Fruit fly (Drosophila melanogaster) whole organism, embryonic: ENCODE measurements around the gene CG42404.

Source experiments
- Aef1 ChIP-seq: fragments of 200-800 bp; sonication (Bioruptor generic); IDR thresholded peaks from 3 replicates; pipeline ENCODE4 v1.3.6; 2022; ENCODE audit warnings: missing biosample characterization, missing genetic modification characterization
- C15 ChIP-seq: fragments of 200-800 bp; sonication (Bioruptor generic); IDR thresholded peaks from 3 replicates; pipeline ENCODE4 v1.3.6; 2022; ENCODE audit warnings: missing biosample characterization, missing genetic modification characterization
- CG10431 ChIP-seq: fragments of 200-800 bp; sonication (Bioruptor generic); optimal IDR thresholded peaks from 3 replicates; lab custom pipeline; 2018; ENCODE audit warnings: missing biosample characterization, mild to moderate bottlenecking, missing genetic modification characterization
- CG12942 ChIP-seq: fragments of 200-800 bp; sonication (Bioruptor generic); optimal IDR thresholded peaks from 3 replicates; lab custom pipeline; 2016; ENCODE audit warnings: missing biosample characterization, missing genetic modification characterization
- CG15269 ChIP-seq: fragments of 200-800 bp; sonication (Bioruptor generic); optimal IDR thresholded peaks from 2 replicates; lab custom pipeline; 2018; ENCODE audit warnings: missing biosample characterization, mild to moderate bottlenecking, missing genetic modification characterization, moderate library complexity
- CG15601 ChIP-seq: fragments of 200-800 bp; sonication (Bioruptor generic); optimal IDR thresholded peaks from 3 replicates; lab custom pipeline; 2019; ENCODE audit warnings: missing biosample characterization, mild to moderate bottlenecking, missing genetic modification characterization, moderate library complexity
- CG16779 ChIP-seq: fragments of 200-800 bp; sonication (Bioruptor generic); IDR thresholded peaks from 2 replicates; pipeline ENCODE4 v1.3.6; 2022; ENCODE audit warnings: missing biosample characterization, missing genetic modification characterization
- CG17359 ChIP-seq: fragments of 200-800 bp; sonication (Bioruptor generic); optimal IDR thresholded peaks from 3 replicates; lab custom pipeline; 2018; ENCODE audit warnings: missing biosample characterization, mild to moderate bottlenecking, missing genetic modification characterization, moderate library complexity
- CG17802 ChIP-seq: fragments of 200-800 bp; sonication (Bioruptor generic); optimal IDR thresholded peaks from 2 replicates; lab custom pipeline; 2018; ENCODE audit warnings: missing biosample characterization, mild to moderate bottlenecking, missing genetic modification characterization, moderate library complexity
- CG18262 ChIP-seq: fragments of 200-800 bp; optimal IDR thresholded peaks from 3 replicates; lab custom pipeline; 2019; ENCODE audit warnings: missing biosample characterization, mild to moderate bottlenecking, missing genetic modification characterization, moderate library complexity
- CG18764 ChIP-seq: fragments of 200-800 bp; sonication (Bioruptor generic); optimal IDR thresholded peaks from 3 replicates; lab custom pipeline; 2016; ENCODE audit warnings: missing biosample characterization, missing genetic modification characterization
- CG6254 ChIP-seq: fragments of 200-800 bp; sonication (Bioruptor generic); optimal IDR thresholded peaks from 3 replicates; lab custom pipeline; 2017; ENCODE audit warnings: mild to moderate bottlenecking, missing biosample characterization, missing genetic modification reagents, missing genetic modification characterization
- CG6683 ChIP-seq: fragments of 200-800 bp; sonication (Bioruptor generic); optimal IDR thresholded peaks from 2 replicates; lab custom pipeline; 2017; ENCODE audit warnings: missing biosample characterization, mild to moderate bottlenecking, missing genetic modification characterization, missing genetic modification reagents
- CG6813 ChIP-seq: fragments of 200-800 bp; sonication (Bioruptor generic); optimal IDR thresholded peaks from 2 replicates; lab custom pipeline; 2017; ENCODE audit warnings: missing biosample characterization, missing genetic modification characterization, mild to moderate bottlenecking, moderate library complexity, missing genetic modification reagents
- CG7963 ChIP-seq: fragments of 200-800 bp; sonication (Bioruptor generic); IDR thresholded peaks from 3 replicates; pipeline ENCODE4 v1.3.6; 2022; ENCODE audit warnings: missing biosample characterization, missing genetic modification characterization; ENCODE audit not compliant: partially characterized antibody
- CG8089 ChIP-seq: fragments of 200-800 bp; sonication (Bioruptor generic); optimal IDR thresholded peaks from 3 replicates; lab custom pipeline; 2016; ENCODE audit warnings: missing biosample characterization, missing genetic modification characterization
- CG8290 ChIP-seq, 3 experiments: fragments of 200-800 bp; sonication (Bioruptor generic); optimal IDR thresholded peaks; 2 replicates each; lab custom pipeline; 2016 to 2019; ENCODE audit warnings: missing biosample characterization in 3 of 3, missing genetic modification characterization in 3 of 3, mild to moderate bottlenecking in 2 of 3, moderate library complexity in 1 of 3
- CG9932 ChIP-seq: fragments of 200-800 bp; sonication (Bioruptor generic); IDR thresholded peaks from 2 replicates; pipeline ENCODE4 v1.3.6; 2022; ENCODE audit warnings: missing biosample characterization, missing genetic modification characterization
- D19B ChIP-seq: fragments of 200-800 bp; sonication (Bioruptor generic); optimal IDR thresholded peaks from 2 replicates; lab custom pipeline; 2017; ENCODE audit warnings: missing biosample characterization, mild to moderate bottlenecking, missing genetic modification characterization
- Deaf1 ChIP-seq: fragments of 200-800 bp; optimal IDR thresholded peaks from 3 replicates; lab custom pipeline; 2019; ENCODE audit warnings: missing biosample characterization, mild to moderate bottlenecking, missing genetic modification characterization, moderate library complexity
- Dek ChIP-seq: fragments of 200-800 bp; sonication (Bioruptor generic); optimal IDR thresholded peaks from 3 replicates; lab custom pipeline; 2019; ENCODE audit warnings: missing biosample characterization, mild to moderate bottlenecking, missing genetic modification characterization, moderate library complexity
- Dip3 ChIP-seq: fragments of 200-800 bp; sonication (Bioruptor generic); optimal IDR thresholded peaks from 3 replicates; lab custom pipeline; 2016; ENCODE audit warnings: missing biosample characterization, missing genetic modification characterization
- Drgx ChIP-seq: fragments of 200-800 bp; sonication (Bioruptor generic); IDR thresholded peaks from 2 replicates; pipeline ENCODE4 v1.3.6; 2022; ENCODE audit warnings: missing biosample characterization, missing genetic modification characterization
- Fer1 ChIP-seq: fragments of 200-800 bp; sonication (Bioruptor generic); optimal IDR thresholded peaks from 2 replicates; lab custom pipeline; 2017; ENCODE audit warnings: missing biosample characterization, mild to moderate bottlenecking, missing genetic modification characterization
- HLH3B ChIP-seq: fragments of 200-800 bp; sonication (Bioruptor generic); IDR thresholded peaks from 2 replicates; pipeline ENCODE4 v1.3.6; 2022; ENCODE audit warnings: missing biosample characterization, missing genetic modification characterization
- Myb ChIP-seq: fragments of 200-800 bp; sonication (Bioruptor generic); optimal IDR thresholded peaks from 2 replicates; lab custom pipeline; 2016; ENCODE audit warnings: missing biosample characterization, missing genetic modification characterization
- NC2β ChIP-seq: fragments of 200-800 bp; sonication (Bioruptor generic); optimal IDR thresholded peaks from 2 replicates; lab custom pipeline; 2016; ENCODE audit warnings: missing biosample characterization, missing genetic modification characterization
- NFAT ChIP-seq: fragments of 200-800 bp; sonication (Bioruptor generic); IDR thresholded peaks from 2 replicates; pipeline ENCODE4 v1.3.6; 2022; ENCODE audit warnings: missing biosample characterization, missing genetic modification characterization
- Usf ChIP-seq: fragments of 200-800 bp; sonication (Bioruptor generic); optimal IDR thresholded peaks from 2 replicates; lab custom pipeline; 2017; ENCODE audit warnings: missing genotype, missing biosample characterization, missing genetic modification characterization
- aop ChIP-seq: fragments of 200-800 bp; sonication (Bioruptor generic); IDR thresholded peaks from 2 replicates; pipeline ENCODE4 v1.3.6; 2022; ENCODE audit warnings: missing biosample characterization, missing genetic modification characterization
- ash1 ChIP-seq: fragments of 200-800 bp; sonication (Bioruptor generic); optimal IDR thresholded peaks from 2 replicates; lab custom pipeline; 2018; ENCODE audit warnings: missing biosample characterization, mild to moderate bottlenecking, missing genetic modification characterization
- az2 ChIP-seq: fragments of 200-800 bp; sonication (Bioruptor generic); optimal IDR thresholded peaks from 3 replicates; lab custom pipeline; 2016; ENCODE audit warnings: missing biosample characterization, missing genetic modification characterization
- caup ChIP-seq: fragments of 200-800 bp; sonication (Bioruptor generic); optimal IDR thresholded peaks from 3 replicates; lab custom pipeline; 2017; ENCODE audit warnings: missing biosample characterization, mild to moderate bottlenecking, missing genetic modification characterization, moderate library complexity; ENCODE audit not compliant: severe bottlenecking
- ci ChIP-seq: fragments of 200-800 bp; sonication (Bioruptor generic); IDR thresholded peaks from 3 replicates; pipeline ENCODE4 v1.3.6; 2022; ENCODE audit warnings: missing biosample characterization, missing genetic modification characterization
- danr ChIP-seq: fragments of 200-800 bp; sonication (Bioruptor generic); IDR thresholded peaks from 2 replicates; pipeline ENCODE4 v1.3.6; 2022; ENCODE audit warnings: missing biosample characterization, missing genetic modification characterization
- dati ChIP-seq: fragments of 200-800 bp; sonication (Bioruptor generic); IDR thresholded peaks from 2 replicates; pipeline ENCODE4 v1.3.6; 2022; ENCODE audit warnings: missing biosample characterization, missing genetic modification characterization
- disco-r ChIP-seq: fragments of 200-800 bp; sonication (Bioruptor generic); optimal IDR thresholded peaks from 2 replicates; lab custom pipeline; 2016; ENCODE audit warnings: missing biosample characterization, missing genetic modification characterization
- grn ChIP-seq: fragments of 200-800 bp; sonication (Bioruptor generic); optimal IDR thresholded peaks from 3 replicates; lab custom pipeline; 2017; ENCODE audit warnings: missing biosample characterization, missing genetic modification characterization
- jing ChIP-seq: fragments of 200-800 bp; sonication (Bioruptor generic); optimal IDR thresholded peaks from 2 replicates; lab custom pipeline; 2018; ENCODE audit warnings: missing biosample characterization, mild to moderate bottlenecking, missing genetic modification characterization
- lab ChIP-seq: fragments of 200-800 bp; sonication (Bioruptor generic); optimal IDR thresholded peaks from 3 replicates; lab custom pipeline; 2017; ENCODE audit warnings: missing biosample characterization, missing genetic modification characterization, mild to moderate bottlenecking, moderate library complexity, missing genetic modification reagents
- org-1 ChIP-seq: fragments of 200-800 bp; sonication (Bioruptor generic); optimal IDR thresholded peaks from 2 replicates; lab custom pipeline; 2017; ENCODE audit warnings: missing biosample characterization, missing genetic modification characterization
- tgo ChIP-seq: fragments of 200-800 bp; sonication (Bioruptor generic); IDR thresholded peaks from 3 replicates; pipeline ENCODE4 v1.3.6; 2022; ENCODE audit warnings: missing biosample characterization, missing genetic modification characterization
- tx ChIP-seq: fragments of 200-800 bp; sonication (Bioruptor generic); optimal IDR thresholded peaks from 2 replicates; lab custom pipeline; 2016; ENCODE audit warnings: missing biosample characterization, missing genetic modification characterization
- unpg ChIP-seq: fragments of 200-800 bp; sonication (Bioruptor generic); optimal IDR thresholded peaks from 3 replicates; lab custom pipeline; 2018; ENCODE audit warnings: missing biosample characterization, mild to moderate bottlenecking, missing genetic modification characterization, moderate library complexity
- usp ChIP-seq: fragments of >200 bp; optimal IDR thresholded peaks from 2 replicates; lab custom pipeline; 2017; ENCODE audit warnings: missing biosample characterization, missing genetic modification characterization
- wek ChIP-seq: fragments of 200-800 bp; sonication (Bioruptor generic); optimal IDR thresholded peaks from 3 replicates; lab custom pipeline; 2018; ENCODE audit warnings: missing biosample characterization, mild to moderate bottlenecking, missing genetic modification characterization, moderate library complexity
- zfh2 ChIP-seq: fragments of 200-800 bp; sonication (Bioruptor generic); optimal IDR thresholded peaks from 2 replicates; lab custom pipeline; 2016; ENCODE audit warnings: missing biosample characterization, missing genetic modification characterization

CG42404 gene

dm6 chr3R:15292241-15293004, 42.5 kb downstream of the CG42404 start (continued):
- no peak for TF ChIP-seq CG12942 (GFP tag; lab: Kevin White, UChicago)
- no peak for TF ChIP-seq CG18764
- no peak for TF ChIP-seq tgo (GFP tag; lab: Robert Waterston, UW)
- TF ChIP-seq disco-r (GFP tag; lab: Kevin White, UChicago): peak; percentile 49
- no peak for TF ChIP-seq wek (GFP tag; lab: Kevin White, UChicago)
- TF ChIP-seq caup (GFP tag; lab: Kevin White, UChicago): no peak
- TF ChIP-seq Aef1: no peak
- TF ChIP-seq Dip3 (GFP tag; lab: Kevin White, UChicago): no peak
- peak; percentile 44 for TF ChIP-seq unpg (GFP tag; lab: Kevin White, UChicago)
- TF ChIP-seq CG6683: no peak
- TF ChIP-seq CG8290 (GFP tag; optimal IDR thresholded peaks at IDR 0.05; lab: Kevin White, UChicago): no peak
- TF ChIP-seq CG8290 (tag; optimal IDR thresholded peaks at IDR 0.05; lab: Kevin White, UChicago): peak in 1 of 2 experiments; percentile 53
- TF ChIP-seq Myb: peak; percentile 19
- no peak for TF ChIP-seq ash1 (GFP tag; lab: Kevin White, UChicago)
- no peak for TF ChIP-seq HLH3B (GFP tag; lab: Robert Waterston, UW)
- TF ChIP-seq CG8089 (GFP tag; lab: Kevin White, UChicago): no peak
- TF ChIP-seq C15 (GFP tag; lab: Robert Waterston, UW): no peak
- TF ChIP-seq, all 482 proteins: peak for 72

- peak; percentile 32 for TF ChIP-seq zfh2 (GFP tag; lab: Kevin White, UChicago)
- TF ChIP-seq usp: no peak
- TF ChIP-seq org-1 (GFP tag; lab: Kevin White, UChicago): no peak
- TF ChIP-seq jing (GFP tag; lab: Kevin White, UChicago): no peak
- peak; percentile 1 for TF ChIP-seq CG15269
- TF ChIP-seq Deaf1: no peak
- TF ChIP-seq CG9932 (GFP tag; lab: Robert Waterston, UW): no peak
- no peak for TF ChIP-seq CG16779 (GFP tag; lab: Robert Waterston, UW)
- TF ChIP-seq CG17359 (tag; lab: Kevin White, UChicago): peak; percentile 41
- no peak for TF ChIP-seq Usf (GFP tag; lab: Kevin White, UChicago)
- no peak for TF ChIP-seq grn (GFP tag; lab: Kevin White, UChicago)
- TF ChIP-seq Fer1 (GFP tag; lab: Kevin White, UChicago): no peak
- TF ChIP-seq ci: no peak
- TF ChIP-seq D19B (GFP tag; lab: Kevin White, UChicago): peak; percentile 53
- TF ChIP-seq CG6254 (GFP tag; lab: Kevin White, UChicago): peak; percentile 3
- TF ChIP-seq CG18262 (tag; lab: Kevin White, UChicago): no peak
- TF ChIP-seq NFAT (GFP tag; lab: Robert Waterston, UW): no peak
- no peak for TF ChIP-seq CG7963 (GFP tag; lab: Robert Waterston, UW)
- no peak for TF ChIP-seq Drgx (GFP tag; lab: Robert Waterston, UW)
- TF ChIP-seq NC2β: no peak
- TF ChIP-seq tx: no peak
- TF ChIP-seq aop (GFP tag; lab: Robert Waterston, UW): no peak
- TF ChIP-seq danr (GFP tag; lab: Robert Waterston, UW): no peak
- TF ChIP-seq lab: peak; percentile 17
- no peak for TF ChIP-seq CG6813 (GFP tag; lab: Kevin White, UChicago)
- TF ChIP-seq dati: no peak
- TF ChIP-seq az2: no peak
- TF ChIP-seq Dek (tag; lab: Kevin White, UChicago): peak; percentile 13
- no peak for TF ChIP-seq CG10431 (GFP tag; lab: Kevin White, UChicago)
- TF ChIP-seq CG15601 (tag; lab: Kevin White, UChicago): no peak
- no peak for TF ChIP-seq CG17802 (tag; lab: Kevin White, UChicago)
Observed at dm6 chr3R:15293005-15293877, 43.3 kb downstream of the CG42404 start.
